Worm (Caenorhabditis elegans) whole organism, late embryonic: ENCODE data around the gene srn-1.

ENCODE experiments used
- F13H6.1 ChIP-seq: sonication (generic microtip); optimal IDR thresholded peaks from 2 replicates; lab custom pipeline; 2016; ENCODE audit warnings: missing genetic modification characterization, missing compliant biosample characterization
- ahr-1 ChIP-seq: sonication (generic microtip); optimal IDR thresholded peaks from 2 replicates; lab custom pipeline; 2016; ENCODE audit warnings: missing genetic modification characterization, missing compliant biosample characterization
- ama-1 ChIP-seq: fragments of 150-350 bp; optimal IDR thresholded peaks from 2 replicates; lab custom pipeline; 2014
- ceh-34 ChIP-seq: sonication (generic microtip); optimal IDR thresholded peaks from 2 replicates; lab custom pipeline; 2016; ENCODE audit warnings: mild to moderate bottlenecking, missing genetic modification characterization, missing compliant biosample characterization
- ceh-6 ChIP-seq: fragments of 200-800 bp; sonication (Bioruptor generic); optimal IDR thresholded peaks from 2 replicates; lab custom pipeline; 2018; ENCODE audit warnings: mild to moderate bottlenecking, missing genetic modification characterization, missing compliant biosample characterization
- fkh-10 ChIP-seq: fragments of 150-350 bp; optimal IDR thresholded peaks from 2 replicates; lab custom pipeline; 2014; ENCODE audit warnings: missing biosample characterization, missing genetic modification reagents, missing genetic modification characterization
- mec-3 ChIP-seq: sonication (generic microtip); optimal IDR thresholded peaks from 2 replicates; lab custom pipeline; 2016; ENCODE audit warnings: borderline replicate concordance, missing genetic modification characterization, missing compliant biosample characterization
- nfya-1 ChIP-seq: sonication (generic microtip); optimal IDR thresholded peaks from 2 replicates; lab custom pipeline; 2017; ENCODE audit warnings: missing genetic modification characterization, mild to moderate bottlenecking, missing compliant biosample characterization, antibody characterized with exemption, moderate library complexity
- nhr-232 ChIP-seq: sonication (generic microtip); optimal IDR thresholded peaks from 2 replicates; lab custom pipeline; 2016; ENCODE audit warnings: missing genetic modification characterization, missing compliant biosample characterization
- pqm-1 ChIP-seq: sonication (generic microtip); optimal IDR thresholded peaks from 2 replicates; lab custom pipeline; 2016; ENCODE audit warnings: missing genetic modification characterization, missing compliant biosample characterization
- ref-2 ChIP-seq: sonication (generic microtip); optimal IDR thresholded peaks from 2 replicates; lab custom pipeline; 2016; ENCODE audit warnings: missing genetic modification characterization, missing compliant biosample characterization
- rnt-1 ChIP-seq: sonication (generic microtip); optimal IDR thresholded peaks from 2 replicates; lab custom pipeline; 2016; ENCODE audit warnings: missing genetic modification characterization, missing compliant biosample characterization
- sdc-2 ChIP-seq: sonication (generic microtip); optimal IDR thresholded peaks from 2 replicates; lab custom pipeline; 2016; ENCODE audit warnings: missing genotype, missing genetic modification characterization, missing compliant biosample characterization
- sox-4 ChIP-seq: sonication (generic microtip); optimal IDR thresholded peaks from 2 replicates; lab custom pipeline; 2017; ENCODE audit warnings: mild to moderate bottlenecking, missing genetic modification characterization, inconsistent platforms, missing compliant biosample characterization

DNA sequence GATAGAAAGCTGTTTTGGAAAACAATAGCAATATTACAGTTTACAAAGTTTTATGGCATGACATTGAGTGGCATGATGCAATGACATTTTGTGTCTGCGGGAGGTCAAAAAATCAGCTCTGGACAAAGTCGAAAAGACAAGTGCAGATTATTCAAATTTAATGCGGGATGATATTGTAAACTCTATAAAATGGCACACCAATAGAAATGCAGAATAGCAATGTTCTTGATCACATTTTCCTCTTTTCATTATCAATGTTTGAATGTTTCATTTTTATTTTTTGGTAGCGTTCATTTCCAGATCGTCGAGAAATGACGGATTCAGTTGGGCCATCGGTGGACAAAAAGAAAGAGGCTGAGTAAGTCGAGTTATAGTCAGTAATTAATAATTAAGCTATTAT lies 42.7 kb upstream of the srn-1 start, which contains the start of gene T28C12.2:
- TF ChIP-seq sox-4 (tag; lab: Kevin White, UChicago), result no peak
- TF ChIP-seq nhr-232, result no peak
- TF ChIP-seq nfya-1, result no peak
- TF ChIP-seq ref-2 (tag; lab: Kevin White, UChicago), result no peak
- TF ChIP-seq sdc-2 (tag; lab: Kevin White, UChicago), result no peak
- TF ChIP-seq ama-1 (lab: Kevin White, UChicago), result no peak
- TF ChIP-seq ceh-6, result no peak
- no peak for TF ChIP-seq F13H6.1 (tag; lab: Kevin White, UChicago)
- no peak for TF ChIP-seq mec-3 (tag; lab: Kevin White, UChicago)
- no peak for TF ChIP-seq fkh-10
- TF ChIP-seq rnt-1 (tag; lab: Kevin White, UChicago), result no peak
- TF ChIP-seq ahr-1 (tag; lab: Kevin White, UChicago), result no peak
- TF ChIP-seq ceh-34, result no peak
- TF ChIP-seq pqm-1 (tag; lab: Kevin White, UChicago), result no peak
